Worm (Caenorhabditis elegans): ENCODE results near the gene srh-169.

srh-169 gene

ce11 chrV:4038110-4038509, 9.5 kb upstream of the srh-169 start, which contains the start of gene C49G7.12:
C49G7.12 (plus strand) TSS chrV:4038410.
- no peak for TF ChIP-seq zip-4 (GFP tag; optimal IDR thresholded peaks at IDR 0.05)
- TF ChIP-seq ces-1 (GFP tag; optimal IDR thresholded peaks at IDR 0.05), result no peak
- no peak for TF ChIP-seq nhr-85 (tag)
- TF ChIP-seq efl-1 (optimal IDR thresholded peaks at IDR 0.05), result no peak
- TF ChIP-seq efl-1 (GFP tag; optimal IDR thresholded peaks at IDR 0.05 in 1 of 2), result peak in 1 of 2 experiments; percentile 56
- TF ChIP-seq pqm-1 (tag; optimal IDR thresholded peaks at IDR 0.05), result no peak
- no peak for TF ChIP-seq efl-3 (GFP tag; optimal IDR thresholded peaks at IDR 0.05)
- no peak for TF ChIP-seq tlp-1 (tag; optimal IDR thresholded peaks at IDR 0.05)

ce11 chrV:4038557-4038956, 9.1 kb upstream of the srh-169 start:
- no peak for TF ChIP-seq C16A3.4 (tag; optimal IDR thresholded peaks at IDR 0.05)
- TF ChIP-seq efl-1 (optimal IDR thresholded peaks at IDR 0.05), result no peak
- TF ChIP-seq efl-1 (GFP tag; optimal IDR thresholded peaks at IDR 0.05 in 1 of 2), result peak in 1 of 2 experiments; percentile 64

- TF ChIP-seq dpl-1 (GFP tag; optimal IDR thresholded peaks at IDR 0.05) (no peak), efl-1 (optimal IDR thresholded peaks at IDR 0.05) (peak in 1 of 2 experiments; percentile 1), efl-1 (GFP tag; optimal IDR thresholded peaks at IDR 0.05 in 1 of 2) (peak; percentile 20 to 90), nhr-47 (tag; optimal IDR thresholded peaks at IDR 0.05) (peak; percentile 27), ceh-90 (tag; optimal IDR thresholded peaks at IDR 0.05) (peak; percentile 19), zag-1 (tag; optimal IDR thresholded peaks at IDR 0.05) (peak; percentile 7), egl-13 (tag; optimal IDR thresholded peaks at IDR 0.05) (no peak), nhr-71 (tag; optimal IDR thresholded peaks at IDR 0.05) (peak; percentile 57), unc-98 (GFP tag; IDR thresholded peaks at IDR 0.05) (no peak), skn-1 (tag; optimal IDR thresholded peaks at IDR 0.05) (peak; percentile 20), blmp-1 (tag; optimal IDR thresholded peaks at IDR 0.05) (no peak), zip-4 (GFP tag; optimal IDR thresholded peaks at IDR 0.05) (peak; percentile 99), isw-1 (GFP tag; IDR thresholded peaks at IDR 0.05) (0 out of 2 replicates have a peak, but pooled peaks have one; percentile 3), C04F5.9 (tag; optimal IDR thresholded peaks at IDR 0.05) (no peak), hlh-17 (GFP tag; optimal IDR thresholded peaks at IDR 0.05; ENCODE audit: borderline replicate concordance) (no peak), lsy-2 (tag; optimal IDR thresholded peaks at IDR 0.05) (peak in 1 of 2 experiments; percentile 35), pqm-1 (tag; optimal IDR thresholded peaks at IDR 0.05) (no peak), nhr-237 (tag; optimal IDR thresholded peaks at IDR 0.05) (peak; percentile 10), fkh-8 (tag; optimal IDR thresholded peaks at IDR 0.05) (peak; percentile 46)
Measured at ce11 chrV:4041853-4042424, 5.7 kb upstream of the srh-169 start, which contains the start of the genes C49G7.10 and irg-2. C49G7.10 (minus strand) TSS chrV:4042021. irg-2 (plus strand) TSS chrV:4042181.

- TF ChIP-seq unc-86 (tag; optimal IDR thresholded peaks at IDR 0.05) (no peak), lin-35 (GFP tag; optimal IDR thresholded peaks at IDR 0.05) (no peak), elt-3 (tag; optimal IDR thresholded peaks at IDR 0.05) (no peak), vab-15 (tag; optimal IDR thresholded peaks at IDR 0.05) (no peak), egl-27 (tag; optimal IDR thresholded peaks at IDR 0.05) (no peak), sptf-1 (tag; optimal IDR thresholded peaks at IDR 0.05) (no peak), elt-2 (tag; optimal IDR thresholded peaks at IDR 0.05) (no peak), nhr-11 (tag; optimal IDR thresholded peaks at IDR 0.05) (no peak), nhr-84 (tag; optimal IDR thresholded peaks at IDR 0.05) (no peak), tbx-2 (tag; optimal IDR thresholded peaks at IDR 0.05) (no peak), unc-62 (GFP tag; optimal IDR thresholded peaks at IDR 0.05) (no peak), snpc-4 (tag; optimal IDR thresholded peaks at IDR 0.05) (no peak), nhr-71 (tag; optimal IDR thresholded peaks at IDR 0.05) (no peak), swsn-7 (tag; optimal IDR thresholded peaks at IDR 0.05) (no peak), mef-2 (tag; optimal IDR thresholded peaks at IDR 0.05) (no peak), unc-130 (tag; optimal IDR thresholded peaks at IDR 0.05) (no peak)
Measured at ce11 chrV:4043632-4044031, 4.0 kb upstream of the srh-169 start, which contains the start of gene phat-3. phat-3 (plus strand) TSS chrV:4043932.
